Worm (Caenorhabditis elegans) whole organism, young adult: ENCODE data around the gene F23F1.5.

Source experiments
- C06A6.2 ChIP-seq: fragments of 200-800 bp; sonication (Bioruptor generic); conservative IDR thresholded peaks from 2 replicates; pipeline ENCODE4 v1.3.6; 2022; ENCODE audit warnings: missing genetic modification characterization, missing compliant biosample characterization
- F39B2.1 ChIP-seq: fragments of 200-800 bp; sonication (Bioruptor generic); IDR thresholded peaks from 2 replicates; pipeline ENCODE4 v1.3.6; 2022; ENCODE audit warnings: missing genetic modification reagents, missing genetic modification characterization, missing compliant biosample characterization
- egl-18 ChIP-seq: fragments of 200-800 bp; sonication (Bioruptor generic); IDR thresholded peaks from 2 replicates; pipeline ENCODE4 v1.3.6; 2022; ENCODE audit warnings: missing genetic modification reagents, missing genetic modification characterization, missing compliant biosample characterization
- fkh-3 ChIP-seq: sonication (generic microtip); optimal IDR thresholded peaks from 2 replicates; lab custom pipeline; 2016; ENCODE audit warnings: mild to moderate bottlenecking, missing genetic modification characterization, missing compliant biosample characterization
- madf-8 ChIP-seq: fragments of 200-800 bp; sonication (Bioruptor generic); conservative IDR thresholded peaks from 2 replicates; pipeline ENCODE4 v1.3.6; 2022; ENCODE audit warnings: missing genetic modification reagents, missing genetic modification characterization, missing compliant biosample characterization
- pha-4 ChIP-seq: fragments of 150-350 bp; sonication (generic microtip); optimal IDR thresholded peaks from 2 replicates; lab custom pipeline; 2014; ENCODE audit warnings: missing biosample characterization, missing genetic modification reagents, missing genetic modification characterization
- sea-2 ChIP-seq: fragments of 200-800 bp; sonication (Bioruptor generic); IDR thresholded peaks from 2 replicates; pipeline ENCODE4 v1.3.6; 2022; ENCODE audit warnings: missing genetic modification characterization, missing compliant biosample characterization
- snpc-3.4 ChIP-seq: sonication (generic microtip); optimal IDR thresholded peaks from 2 replicates; lab custom pipeline; 2017; ENCODE audit warnings: missing genetic modification characterization, mild to moderate bottlenecking, missing compliant biosample characterization, antibody characterized with exemption, moderate library complexity, missing genotype, missing genetic modification reagents
- snpc-4 ChIP-seq, 5 experiments: fragments of 150-350 bp in 1 of 5; sonication (generic microtip) in 4 of 5; optimal IDR thresholded peaks; 2 replicates each; lab custom pipeline; 2014 to 2018; ENCODE audit warnings: missing genetic modification characterization in 5 of 5, missing biosample characterization in 3 of 5, antibody characterized with exemption in 2 of 5, mild to moderate bottlenecking in 2 of 5, missing compliant biosample characterization in 2 of 5, missing genotype in 2 of 5, moderate library complexity in 2 of 5, missing genetic modification reagents in 1 of 5
- somi-1 ChIP-seq: fragments of 200-800 bp; sonication (Bioruptor generic); optimal IDR thresholded peaks from 2 replicates; lab custom pipeline; 2018; ENCODE audit warnings: mild to moderate bottlenecking, missing genetic modification characterization, missing compliant biosample characterization

DNA sequence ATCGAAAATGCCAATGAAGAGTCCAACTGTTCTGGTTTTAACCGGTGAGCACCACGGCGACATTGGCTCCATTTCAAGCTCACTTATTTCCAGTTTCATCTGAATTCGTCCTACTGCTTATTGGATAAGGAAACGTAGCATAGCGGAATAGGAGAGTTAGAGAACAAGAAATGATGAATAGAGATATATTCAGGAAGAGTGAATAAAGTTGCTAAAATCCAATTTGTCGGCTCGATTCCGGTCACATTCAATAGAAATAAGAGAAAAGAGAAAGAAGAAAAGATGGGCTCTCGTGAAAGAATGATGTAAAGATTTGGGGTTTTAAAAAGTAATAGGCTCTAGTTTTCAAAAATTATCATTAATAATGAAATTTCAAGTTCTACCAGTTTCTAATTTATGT lies 41.9 kb upstream of the F23F1.5 start:
- TF ChIP-seq snpc-3.4 (tag; lab: Kevin White, UChicago) (no peak), egl-18 (GFP tag; lab: Robert Waterston, UW) (no peak), snpc-4 (GFP tag; optimal IDR thresholded peaks at IDR 0.05; lab: Kevin White, UChicago) (no peak), snpc-4 (tag; optimal IDR thresholded peaks at IDR 0.05; lab: Kevin White, UChicago) (no peak), somi-1 (GFP tag; lab: Kevin White, UChicago) (no peak), C06A6.2 (GFP tag; lab: Robert Waterston, UW) (no peak), pha-4 (tag; lab: Kevin White, UChicago) (no peak), sea-2 (GFP tag; lab: Robert Waterston, UW) (no peak), madf-8 (no peak), fkh-3 (tag; lab: Kevin White, UChicago) (no peak), F39B2.1 (GFP tag; lab: Robert Waterston, UW) (no peak)
